Worm (Caenorhabditis elegans): Measurements from ENCODE around the gene str-48.

DNA sequence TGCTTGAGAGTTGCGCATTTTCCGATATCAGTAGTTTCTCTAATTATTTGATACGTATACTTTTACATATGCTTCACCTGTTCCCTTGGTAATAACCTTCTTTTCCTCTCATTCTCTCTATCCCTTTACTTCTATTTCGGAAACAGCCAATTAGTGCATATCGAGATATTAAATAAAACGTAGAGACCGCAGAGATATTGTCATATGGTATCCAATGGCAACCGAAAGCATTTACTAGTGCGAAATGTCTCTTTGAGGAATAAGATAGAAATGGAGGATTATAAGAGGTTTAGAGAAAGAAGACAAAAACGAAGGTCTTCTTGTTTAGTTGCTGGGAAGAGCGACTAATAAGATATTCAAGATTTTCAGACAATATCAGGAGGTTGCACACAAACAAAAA lies 34.6 kb downstream of the str-48 start, which contains the start of gene maph-9:
- no peak for TF ChIP-seq nhr-10 (tag; optimal IDR thresholded peaks at IDR 0.05)
- TF ChIP-seq unc-55 (GFP tag; optimal IDR thresholded peaks at IDR 0.05) = no peak
- no peak for TF ChIP-seq ztf-11 (tag; optimal IDR thresholded peaks at IDR 0.05)

Measured in whole organism, L2 larva.